Fruit fly (Drosophila melanogaster): ENCODE data around the gene Set.

The Set gene

DNA sequence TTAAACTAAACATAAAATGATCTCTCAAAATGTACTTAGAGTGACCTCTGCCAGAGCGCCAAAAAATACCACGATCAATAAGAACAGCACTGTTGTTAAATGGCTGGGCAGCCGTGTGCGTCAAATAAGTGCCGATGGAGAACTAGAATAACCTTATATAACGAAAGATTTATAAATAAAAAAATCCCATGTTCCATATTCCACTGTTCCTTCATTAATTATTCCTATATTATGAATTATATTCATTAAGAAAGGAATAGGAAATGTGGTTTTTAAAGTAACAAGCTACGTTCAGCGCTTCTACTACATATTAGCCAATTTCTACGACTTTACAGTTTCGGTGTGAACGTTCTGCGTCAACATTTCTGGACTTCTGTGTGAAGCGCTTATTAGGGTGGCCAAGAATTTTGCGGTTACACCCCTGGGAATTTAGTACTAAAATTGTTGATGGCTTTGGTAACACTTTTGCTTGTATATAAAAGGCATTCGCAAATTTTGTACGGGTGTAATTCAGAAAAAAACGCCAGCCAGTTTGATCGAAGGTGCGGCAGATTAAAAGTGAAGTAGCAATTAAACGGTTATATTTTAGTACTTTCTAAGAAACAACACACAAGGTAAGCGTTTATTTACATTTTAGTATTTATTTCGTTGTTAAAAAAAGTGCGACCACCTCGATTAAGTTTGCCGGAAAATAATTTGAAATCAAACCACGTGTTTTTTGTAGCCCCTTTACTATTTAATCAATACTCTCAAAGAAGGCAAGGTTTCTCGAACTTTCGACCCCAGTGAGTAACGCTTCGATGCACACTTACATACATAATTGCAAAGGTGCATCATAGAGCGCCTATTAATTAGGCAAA lies 20.9 kb upstream of the Set start, which contains the start of the genes tefu and Hsc70-4 (continued):
- TF ChIP-seq Hsf (GFP tag; optimal IDR thresholded peaks at IDR 0.05) (peak; percentile 78), Usf (GFP tag; optimal IDR thresholded peaks at IDR 0.05) (peak; percentile 78), lov (optimal IDR thresholded peaks at IDR 0.05) (no peak), lov (GFP tag; IDR thresholded peaks at IDR 0.05) (no peak; the same call in 2 of the 3 replicates), Dfd (GFP tag; optimal IDR thresholded peaks at IDR 0.05) (peak in 1 of 2 experiments; percentile 79), CG10431 (GFP tag; optimal IDR thresholded peaks at IDR 0.05) (no peak), CG3838 (GFP tag; optimal IDR thresholded peaks at IDR 0.05) (peak; percentile 9), Optix (GFP tag; IDR thresholded peaks at IDR 0.05) (peak; percentile 60; the same call in 2 of the 3 replicates), Ets65A (GFP tag) (peak; percentile 98), gcm2 (GFP tag; optimal IDR thresholded peaks at IDR 0.05) (peak; percentile 46), sens (GFP tag) (peak; percentile 86), CG18764 (GFP tag; optimal IDR thresholded peaks at IDR 0.05) (peak; percentile 67), chm (GFP tag; IDR thresholded peaks at IDR 0.05) (no peak), amos (GFP tag; IDR thresholded peaks at IDR 0.05; ENCODE audit: partially characterized antibody) (peak; percentile 51; the same call in 1 of the 2 replicates), emc (GFP tag; optimal IDR thresholded peaks at IDR 0.05) (no peak), Sox100B (GFP tag; optimal IDR thresholded peaks at IDR 0.05) (peak; percentile 18), CG9932 (GFP tag; IDR thresholded peaks at IDR 0.05) (peak; percentile 90), CG13775 (GFP tag; optimal IDR thresholded peaks at IDR 0.05) (peak; percentile 81), Hand (GFP tag; optimal IDR thresholded peaks at IDR 0.05) (no peak), Oli (tag; optimal IDR thresholded peaks at IDR 0.05) (peak; percentile 69), z (GFP tag; IDR thresholded peaks at IDR 0.05) (no peak; the same call in 2 of the 3 replicates), CG10979 (tag; optimal IDR thresholded peaks at IDR 0.05) (peak; percentile 57), CG34422 (GFP tag; IDR thresholded peaks at IDR 0.05) (peak; percentile 80), CG13287 (GFP tag; IDR thresholded peaks at IDR 0.05; ENCODE audit: partially characterized antibody) (peak; percentile 31), CG31365 (tag; optimal IDR thresholded peaks at IDR 0.05) (peak; percentile 4), p53 (GFP tag; optimal IDR thresholded peaks at IDR 0.05) (peak; percentile 1), dmrt11E (tag; optimal IDR thresholded peaks at IDR 0.05) (peak; percentile 73), phol (tag; optimal IDR thresholded peaks at IDR 0.05) (peak; percentile 91), CG17359 (tag; optimal IDR thresholded peaks at IDR 0.05) (peak; percentile 58), CG2678 (tag; optimal IDR thresholded peaks at IDR 0.05) (no peak), CG18011 (GFP tag; optimal IDR thresholded peaks at IDR 0.05) (no peak), twi (tag; optimal IDR thresholded peaks at IDR 0.05) (peak; percentile 61), CG18619 (GFP tag; optimal IDR thresholded peaks at IDR 0.05) (peak; percentile 76), Doc2 (GFP tag; IDR thresholded peaks at IDR 0.05) (no peak), Dref (GFP tag; IDR thresholded peaks at IDR 0.05) (peak; percentile 51), CG4424 (GFP tag; optimal IDR thresholded peaks at IDR 0.05) (peak; percentile 82), CG5953 (GFP tag; IDR thresholded peaks at IDR 0.05) (0 out of 2 replicates have a peak, but pooled peaks have one; percentile 34), inv (GFP tag; IDR thresholded peaks at IDR 0.05; ENCODE audit: partially characterized antibody) (no peak), MBD-R2 (GFP tag; IDR thresholded peaks at IDR 0.05) (peak; percentile 58), yki (optimal IDR thresholded peaks at IDR 0.05) (no peak), sug (tag; optimal IDR thresholded peaks at IDR 0.05) (peak; percentile 75), CG14050 (GFP tag; IDR thresholded peaks at IDR 0.05) (peak; percentile 53; the same call in 2 of the 3 replicates), cato (GFP tag; optimal IDR thresholded peaks at IDR 0.05; ENCODE audit: borderline replicate concordance) (peak; percentile 37), CG7786 (GFP tag; optimal IDR thresholded peaks at IDR 0.05) (peak; percentile 60), CG7372 (GFP tag; IDR thresholded peaks at IDR 0.05) (peak; percentile 73), Meics (GFP tag; optimal IDR thresholded peaks at IDR 0.05) (peak; percentile 80), tll (GFP tag; optimal IDR thresholded peaks at IDR 0.05) (peak; percentile 14 to 93), tap (tag; optimal IDR thresholded peaks at IDR 0.05) (no peak)

All from whole organism, embryonic.